Worm (Caenorhabditis elegans): Measurements from ENCODE around the gene ugt-17.

ugt-17 gene

ce11 chrV:10117465-10117864 is 12.7 kb upstream of the ugt-17 start, which contains the start of gene C08B6.5:
Gene C08B6.5, plus strand, starts transcription at chrV:10117765.
- TF ChIP-seq lim-6 (tag; optimal IDR thresholded peaks at IDR 0.05) = no peak
- no peak for TF ChIP-seq fkh-10 (GFP tag; optimal IDR thresholded peaks at IDR 0.05)
- no peak for TF ChIP-seq ceh-6 (GFP tag; optimal IDR thresholded peaks at IDR 0.05)
- TF ChIP-seq rnt-1 (tag; optimal IDR thresholded peaks at IDR 0.05) = no peak
- no peak for TF ChIP-seq T23F11.4 (GFP tag; optimal IDR thresholded peaks at IDR 0.05)
- TF ChIP-seq pros-1 (tag; optimal IDR thresholded peaks at IDR 0.05) = no peak
- no peak for TF ChIP-seq fax-1 (tag; optimal IDR thresholded peaks at IDR 0.05)
- no peak for TF ChIP-seq ztf-16 (tag; optimal IDR thresholded peaks at IDR 0.05)
- no peak for TF ChIP-seq odd-2 (tag; optimal IDR thresholded peaks at IDR 0.05)

ce11 chrV:10114329-10114728 is 9.6 kb upstream of the ugt-17 start, which contains the start of gene cht-5:
Gene cht-5, plus strand, starts transcription at chrV:10114629.
- TF ChIP-seq dmd-4 (tag; optimal IDR thresholded peaks at IDR 0.05; ENCODE audit: borderline replicate concordance) (no peak), ceh-30 (tag; optimal IDR thresholded peaks at IDR 0.05) (no peak), K02D7.2 (tag; optimal IDR thresholded peaks at IDR 0.05) (no peak), ceh-45 (GFP tag; IDR thresholded peaks at IDR 0.05) (no peak), ref-2 (tag; optimal IDR thresholded peaks at IDR 0.05) (no peak), lim-6 (tag; optimal IDR thresholded peaks at IDR 0.05) (no peak), ceh-34 (tag; optimal IDR thresholded peaks at IDR 0.05) (no peak), T23F11.4 (GFP tag; optimal IDR thresholded peaks at IDR 0.05) (no peak), nhr-11 (tag; optimal IDR thresholded peaks at IDR 0.05) (no peak)

ce11 chrV:10112187-10112586 is 7.4 kb upstream of the ugt-17 start, which contains the start of gene C08B6.3:
Gene C08B6.3, minus strand, starts transcription at chrV:10112287.
- TF ChIP-seq npax-4 (tag; optimal IDR thresholded peaks at IDR 0.05) = no peak
- no peak for TF ChIP-seq pag-3 (tag; optimal IDR thresholded peaks at IDR 0.05; ENCODE audit: borderline replicate concordance)
- no peak for TF ChIP-seq nhr-232 (tag; optimal IDR thresholded peaks at IDR 0.05)
- TF ChIP-seq ttx-3 (tag; optimal IDR thresholded peaks at IDR 0.05) = no peak

- no peak for TF ChIP-seq ama-1 (optimal IDR thresholded peaks at IDR 0.05)
- TF ChIP-seq gmeb-2 (tag; optimal IDR thresholded peaks at IDR 0.05) = no peak
- no peak for TF ChIP-seq ahr-1 (tag; optimal IDR thresholded peaks at IDR 0.05)
- no peak for TF ChIP-seq hlh-6 (tag; optimal IDR thresholded peaks at IDR 0.05)
- TF ChIP-seq elt-2 (tag; optimal IDR thresholded peaks at IDR 0.05) = no peak
- no peak for TF ChIP-seq fkh-6 (tag; optimal IDR thresholded peaks at IDR 0.05)
- TF ChIP-seq sdc-2 (tag; optimal IDR thresholded peaks at IDR 0.05) = no peak
- TF ChIP-seq sox-4 (tag; optimal IDR thresholded peaks at IDR 0.05) = no peak
- TF ChIP-seq pha-4 (tag; optimal IDR thresholded peaks at IDR 0.05) = no peak
- TF ChIP-seq ceh-22 (tag; optimal IDR thresholded peaks at IDR 0.05) = no peak
- TF ChIP-seq ceh-9 (tag; optimal IDR thresholded peaks at IDR 0.05) = no peak
- TF ChIP-seq ceh-19 (GFP tag; optimal IDR thresholded peaks at IDR 0.05) = no peak
- TF ChIP-seq Y22D7AL.16 (tag; optimal IDR thresholded peaks at IDR 0.05) = no peak
- TF ChIP-seq unc-42 (tag; optimal IDR thresholded peaks at IDR 0.05) = no peak
- TF ChIP-seq lin-11 (tag; optimal IDR thresholded peaks at IDR 0.05) = no peak
- TF ChIP-seq mec-3 (tag; optimal IDR thresholded peaks at IDR 0.05; ENCODE audit: borderline replicate concordance) = no peak
- TF ChIP-seq K02D7.2 (tag; optimal IDR thresholded peaks at IDR 0.05) = no peak
- no peak for TF ChIP-seq unc-86 (tag; optimal IDR thresholded peaks at IDR 0.05)
- TF ChIP-seq ceh-31 (tag; optimal IDR thresholded peaks at IDR 0.05) = no peak
- TF ChIP-seq hlh-8 (tag; optimal IDR thresholded peaks at IDR 0.05) = no peak
Measured at ce11 chrV:10111129-10111528, 6.4 kb upstream of the ugt-17 start.
